Fruit fly (Drosophila melanogaster): ENCODE data around the gene kirre.

kirre gene

DNA sequence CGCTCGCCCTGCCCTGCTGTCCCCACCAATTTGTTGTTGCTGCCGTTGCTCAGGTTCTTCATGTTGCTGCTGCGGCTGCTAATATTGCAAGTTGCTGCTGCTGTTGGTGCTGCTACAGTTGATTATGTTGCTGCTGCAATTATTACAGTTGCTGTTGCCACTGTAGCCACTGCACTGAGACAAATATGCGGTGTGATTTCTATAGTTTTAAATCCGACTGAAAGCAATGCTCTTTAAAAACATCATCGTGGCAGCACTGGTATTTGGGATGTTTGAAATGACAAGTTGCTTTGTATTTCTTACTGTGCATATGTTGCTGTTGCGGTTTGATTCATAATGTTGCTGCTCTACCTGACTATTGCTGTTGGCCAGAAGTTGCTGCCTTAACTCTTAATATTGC lies 307.5 kb downstream of the kirre start:
- no peak for TF ChIP-seq dl (GFP tag; optimal IDR thresholded peaks at IDR 0.05; ENCODE audit: insufficient read depth in 1 of 2, partially characterized antibody in 2 of 2)
- no peak for TF ChIP-seq CrebA (GFP tag; optimal IDR thresholded peaks at IDR 0.05; ENCODE audit: borderline replicate concordance)
- no peak for TF ChIP-seq Abd-B (GFP tag; optimal IDR thresholded peaks at IDR 0.05)
- no peak for TF ChIP-seq Hr83 (GFP tag; optimal IDR thresholded peaks at IDR 0.05; ENCODE audit: poor library complexity, severe bottlenecking)
- no peak for TF ChIP-seq Jra (GFP tag; optimal IDR thresholded peaks at IDR 0.05)
- peak; percentile 67 for TF ChIP-seq h (GFP tag; optimal IDR thresholded peaks at IDR 0.05)
- TF ChIP-seq rgr (GFP tag; optimal IDR thresholded peaks at IDR 0.05) = peak; percentile 53
- peak; percentile 33 for TF ChIP-seq Sp1 (GFP tag; optimal IDR thresholded peaks at IDR 0.05)
- no peak for TF ChIP-seq sv (GFP tag; optimal IDR thresholded peaks at IDR 0.05)
- TF ChIP-seq lola (GFP tag; optimal IDR thresholded peaks at IDR 0.05) = no peak
- TF ChIP-seq Vsx2 (GFP tag; optimal IDR thresholded peaks at IDR 0.05; ENCODE audit: partially characterized antibody) = no peak
- TF ChIP-seq GATAd (GFP tag; optimal IDR thresholded peaks at IDR 0.05) = no peak
- peak; percentile 38 for TF ChIP-seq Hnf4 (GFP tag; optimal IDR thresholded peaks at IDR 0.05)
- no peak for TF ChIP-seq N (GFP tag; optimal IDR thresholded peaks at IDR 0.05)
- TF ChIP-seq ey (GFP tag; optimal IDR thresholded peaks at IDR 0.05) = peak; percentile 67
- no peak for TF ChIP-seq pan (optimal IDR thresholded peaks at IDR 0.05)
- TF ChIP-seq sage (GFP tag; optimal IDR thresholded peaks at IDR 0.05) = peak; percentile 14
- TF ChIP-seq foxo (GFP tag; optimal IDR thresholded peaks at IDR 0.05) = peak in 1 of 2 experiments; percentile 70
- no peak for TF ChIP-seq Myc (optimal IDR thresholded peaks at IDR 0.05)
- TF ChIP-seq CG32264 (GFP tag; optimal IDR thresholded peaks at IDR 0.05) = peak; percentile 15
- no peak for TF ChIP-seq usp (GFP tag; optimal IDR thresholded peaks at IDR 0.05)
- TF ChIP-seq HLH106 (tag; optimal IDR thresholded peaks at IDR 0.05) = peak; percentile 52
- no peak for TF ChIP-seq Dif (GFP tag; optimal IDR thresholded peaks at IDR 0.05; ENCODE audit: partially characterized antibody)
- no peak for TF ChIP-seq Hr78 (GFP tag; optimal IDR thresholded peaks at IDR 0.05)
- TF ChIP-seq CG9705 (GFP tag; optimal IDR thresholded peaks at IDR 0.05) = peak; percentile 2
- no peak for TF ChIP-seq jim (GFP tag; optimal IDR thresholded peaks at IDR 0.05)
- peak; percentile 30 for TF ChIP-seq woc (GFP tag; optimal IDR thresholded peaks at IDR 0.05)
- TF ChIP-seq dmrt93B (GFP tag; optimal IDR thresholded peaks at IDR 0.05) = peak; percentile 20
- peak; percentile 33 for TF ChIP-seq tai (GFP tag; optimal IDR thresholded peaks at IDR 0.05)
- TF ChIP-seq Mio (GFP tag; optimal IDR thresholded peaks at IDR 0.05) = no peak
- TF ChIP-seq dsf (GFP tag; optimal IDR thresholded peaks at IDR 0.05; ENCODE audit: borderline replicate concordance) = no peak
- peak; percentile 53 for TF ChIP-seq br (GFP tag; optimal IDR thresholded peaks at IDR 0.05)
- peak; percentile 72 for TF ChIP-seq fru (GFP tag; optimal IDR thresholded peaks at IDR 0.05)
- TF ChIP-seq psq (GFP tag; optimal IDR thresholded peaks at IDR 0.05) = peak; percentile 49
- TF ChIP-seq brk (GFP tag; optimal IDR thresholded peaks at IDR 0.05) = no peak
- TF ChIP-seq OdsH (GFP tag; optimal IDR thresholded peaks at IDR 0.05) = peak; percentile 54
- TF ChIP-seq Rel (GFP tag; optimal IDR thresholded peaks at IDR 0.05) = no peak
- TF ChIP-seq Rel (tag; optimal IDR thresholded peaks at IDR 0.05) = no peak
- peak; percentile 21 for TF ChIP-seq Dfd (GFP tag; optimal IDR thresholded peaks at IDR 0.05)

- TF ChIP-seq Rel (GFP tag; optimal IDR thresholded peaks at IDR 0.05) = no peak
- TF ChIP-seq Rel (tag; optimal IDR thresholded peaks at IDR 0.05) = no peak
- no peak for TF ChIP-seq h (GFP tag; optimal IDR thresholded peaks at IDR 0.05)
- no peak for TF ChIP-seq GATAd (GFP tag; optimal IDR thresholded peaks at IDR 0.05)
- no peak for TF ChIP-seq pan (optimal IDR thresholded peaks at IDR 0.05)
- no peak for TF ChIP-seq Dif (GFP tag; optimal IDR thresholded peaks at IDR 0.05; ENCODE audit: partially characterized antibody)
- no peak for TF ChIP-seq Hr78 (GFP tag; optimal IDR thresholded peaks at IDR 0.05)
- no peak for TF ChIP-seq woc (GFP tag; optimal IDR thresholded peaks at IDR 0.05)
- no peak for TF ChIP-seq lola (GFP tag; optimal IDR thresholded peaks at IDR 0.05)
- no peak for TF ChIP-seq Sp1 (GFP tag; optimal IDR thresholded peaks at IDR 0.05)
- no peak for TF ChIP-seq psq (GFP tag; optimal IDR thresholded peaks at IDR 0.05)
Observed at dm6 chrX:3049870-3050269, 309.7 kb downstream of the kirre start.

dm6 chrX:3050279-3050678 lies 310.1 kb downstream of the kirre start:
- TF ChIP-seq h (GFP tag; optimal IDR thresholded peaks at IDR 0.05) (no peak), N (GFP tag; optimal IDR thresholded peaks at IDR 0.05) (no peak), Abd-B (GFP tag; optimal IDR thresholded peaks at IDR 0.05) (no peak), CG9705 (GFP tag; optimal IDR thresholded peaks at IDR 0.05) (no peak), brk (GFP tag; optimal IDR thresholded peaks at IDR 0.05) (no peak)

Data from whole organism, wandering third instar larva.